Worm (Caenorhabditis elegans) whole organism, young adult: ENCODE results near the gene kbp-1.

Source experiments
- C06A6.2 ChIP-seq: fragments of 200-800 bp; sonication (Bioruptor generic); conservative IDR thresholded peaks from 2 replicates; pipeline ENCODE4 v1.3.6; 2022; ENCODE audit warnings: missing genetic modification characterization, missing compliant biosample characterization
- F39B2.1 ChIP-seq: fragments of 200-800 bp; sonication (Bioruptor generic); IDR thresholded peaks from 2 replicates; pipeline ENCODE4 v1.3.6; 2022; ENCODE audit warnings: missing genetic modification reagents, missing genetic modification characterization, missing compliant biosample characterization
- Y67H2A.10 ChIP-seq: fragments of 200-800 bp; sonication (Bioruptor generic); conservative IDR thresholded peaks from 2 replicates; pipeline ENCODE4 v1.3.6; 2022; ENCODE audit warnings: missing genetic modification reagents, missing genetic modification characterization, missing compliant biosample characterization
- atf-7 ChIP-seq: sonication (generic microtip); optimal IDR thresholded peaks from 2 replicates; lab custom pipeline; 2017; ENCODE audit warnings: mild to moderate bottlenecking, missing genetic modification characterization, missing compliant biosample characterization
- attf-5 ChIP-seq: fragments of 200-800 bp; sonication (Bioruptor generic); optimal IDR thresholded peaks from 2 replicates; lab custom pipeline; 2018; ENCODE audit warnings: mild to moderate bottlenecking, missing genetic modification characterization, missing compliant biosample characterization
- ccch-3 ChIP-seq: fragments of 200-800 bp; sonication (Bioruptor generic); optimal IDR thresholded peaks from 2 replicates; lab custom pipeline; 2018; ENCODE audit warnings: mild to moderate bottlenecking, missing genetic modification characterization, missing compliant biosample characterization
- cebp-1 ChIP-seq, 2 experiments: fragments of 200-800 bp in 1 of 2; sonication (Bioruptor generic) in 1 of 2; sonication (generic microtip) in 1 of 2; IDR thresholded peaks in 1 of 2; optimal IDR thresholded peaks in 1 of 2; 2 replicates each; pipeline versions ENCODE4 v1.3.6 to Lab custom; 2017 to 2022; ENCODE audit warnings: missing compliant biosample characterization in 2 of 2, missing genetic modification characterization in 2 of 2, mild to moderate bottlenecking in 1 of 2, missing genetic modification reagents in 1 of 2, moderate library complexity in 1 of 2
- ceh-40 ChIP-seq: fragments of 200-800 bp; sonication (Bioruptor generic); IDR thresholded peaks from 2 replicates; pipeline ENCODE4 v1.3.6; 2022; ENCODE audit warnings: missing genetic modification characterization, missing compliant biosample characterization
- ceh-79 ChIP-seq: sonication (generic microtip); optimal IDR thresholded peaks from 2 replicates; lab custom pipeline; 2017; ENCODE audit warnings: mild to moderate bottlenecking, missing genetic modification characterization, missing compliant biosample characterization
- die-1 ChIP-seq: sonication (generic microtip); optimal IDR thresholded peaks from 2 replicates; lab custom pipeline; 2016; ENCODE audit warnings: missing genotype, mild to moderate bottlenecking, missing genetic modification characterization, missing compliant biosample characterization
- dox-1 ChIP-seq: fragments of 200-800 bp; sonication (Bioruptor generic); IDR thresholded peaks from 2 replicates; pipeline ENCODE4 v1.3.6; 2022; ENCODE audit warnings: missing genetic modification reagents, missing genetic modification characterization, missing compliant biosample characterization
- dpl-1 ChIP-seq: fragments of 150-350 bp; optimal IDR thresholded peaks from 2 replicates; lab custom pipeline; 2014; ENCODE audit warnings: missing biosample characterization, missing genetic modification reagents, missing genetic modification characterization
- egl-44 ChIP-seq: fragments of 200-800 bp; sonication (Bioruptor generic); IDR thresholded peaks from 2 replicates; pipeline ENCODE4 v1.3.6; 2022; ENCODE audit warnings: missing genetic modification reagents, missing genetic modification characterization, missing compliant biosample characterization
- ekl-4 ChIP-seq: fragments of 200-800 bp; sonication (Bioruptor generic); IDR thresholded peaks from 2 replicates; pipeline ENCODE4 v1.3.6; 2022; ENCODE audit warnings: missing genetic modification reagents, missing genetic modification characterization, missing compliant biosample characterization
- ets-4 ChIP-seq: fragments of 200-800 bp; sonication (Bioruptor generic); optimal IDR thresholded peaks from 2 replicates; lab custom pipeline; 2018; ENCODE audit warnings: mild to moderate bottlenecking, missing genetic modification characterization, missing compliant biosample characterization
- hlh-26 ChIP-seq: fragments of 200-800 bp; sonication (Bioruptor generic); conservative IDR thresholded peaks from 2 replicates; pipeline ENCODE4 v1.3.6; 2022; ENCODE audit warnings: missing genetic modification reagents, missing genetic modification characterization, missing compliant biosample characterization
- hmg-1.2 ChIP-seq: fragments of 200-800 bp; sonication (Bioruptor generic); IDR thresholded peaks from 2 replicates; pipeline ENCODE4 v1.3.6; 2022; ENCODE audit warnings: missing genetic modification reagents, missing genetic modification characterization, missing compliant biosample characterization
- lin-40 ChIP-seq: sonication (generic microtip); optimal IDR thresholded peaks from 2 replicates; lab custom pipeline; 2016; ENCODE audit warnings: missing genetic modification characterization, mild to moderate bottlenecking, missing compliant biosample characterization, missing genotype, missing genetic modification reagents
- lsl-1 ChIP-seq: fragments of 200-800 bp; sonication (Bioruptor generic); optimal IDR thresholded peaks from 2 replicates; lab custom pipeline; 2018; ENCODE audit warnings: mild to moderate bottlenecking, missing genetic modification characterization, moderate library complexity, missing compliant biosample characterization
- lsy-27 ChIP-seq: sonication (generic microtip); optimal IDR thresholded peaks from 2 replicates; lab custom pipeline; 2017; ENCODE audit warnings: missing genetic modification characterization, mild to moderate bottlenecking, missing compliant biosample characterization, antibody characterized with exemption, missing genotype, borderline replicate concordance; ENCODE audit not compliant: insufficient read depth
- madf-3 ChIP-seq: fragments of 200-800 bp; sonication (Bioruptor generic); IDR thresholded peaks from 2 replicates; pipeline ENCODE4 v1.3.6; 2022; ENCODE audit warnings: missing genetic modification reagents, missing genetic modification characterization, missing compliant biosample characterization
- mcd-1 ChIP-seq: fragments of 200-800 bp; sonication (Bioruptor generic); IDR thresholded peaks from 2 replicates; pipeline ENCODE4 v1.3.6; 2022; ENCODE audit warnings: missing genetic modification reagents, missing genetic modification characterization, missing compliant biosample characterization
- mxl-1 ChIP-seq: sonication (generic microtip); optimal IDR thresholded peaks from 2 replicates; lab custom pipeline; 2016; ENCODE audit warnings: missing genetic modification characterization, missing compliant biosample characterization
- nfya-1 ChIP-seq: sonication (generic microtip); optimal IDR thresholded peaks from 2 replicates; lab custom pipeline; 2017; ENCODE audit warnings: antibody characterized with exemption, missing compliant biosample characterization, missing genetic modification characterization, borderline replicate concordance; ENCODE audit not compliant: insufficient read depth
- nhr-27 ChIP-seq: fragments of 200-800 bp; sonication (Bioruptor generic); optimal IDR thresholded peaks from 2 replicates; lab custom pipeline; 2018; ENCODE audit warnings: mild to moderate bottlenecking, missing genetic modification characterization, moderate library complexity, missing compliant biosample characterization
- nhr-80 ChIP-seq: sonication (generic microtip); optimal IDR thresholded peaks from 2 replicates; lab custom pipeline; 2016; ENCODE audit warnings: missing genetic modification characterization, missing compliant biosample characterization
- pha-4 ChIP-seq: fragments of 150-350 bp; sonication (generic microtip); optimal IDR thresholded peaks from 2 replicates; lab custom pipeline; 2014; ENCODE audit warnings: missing biosample characterization, missing genetic modification reagents, missing genetic modification characterization
- tlf-1 ChIP-seq: fragments of 200-800 bp; sonication (Bioruptor generic); optimal IDR thresholded peaks from 2 replicates; lab custom pipeline; 2018; ENCODE audit warnings: mild to moderate bottlenecking, missing genetic modification characterization, missing compliant biosample characterization
- ztf-18 ChIP-seq: sonication (generic microtip); optimal IDR thresholded peaks from 2 replicates; lab custom pipeline; 2016; ENCODE audit warnings: missing genotype, mild to moderate bottlenecking, missing genetic modification characterization, missing compliant biosample characterization

Gene kbp-1

ce11 chrIII:6850255-6850654 is 19.2 kb upstream of the kbp-1 start, which contains the start of gene srv-1 (continued):
- TF ChIP-seq hmg-1.2 (0 out of 2 replicates have a peak, but pooled peaks have one; percentile 16), ceh-40 (GFP tag; lab: Robert Waterston, UW) (no peak), tlf-1 (GFP tag; lab: Kevin White, UChicago) (peak; percentile 49), egl-44 (GFP tag; lab: Robert Waterston, UW) (0 out of 2 replicates have a peak, but pooled peaks have one; percentile 22), dox-1 (GFP tag; lab: Robert Waterston, UW) (peak; percentile 27; the same call in 1 of the 2 replicates)
- TF ChIP-seq, all 124 proteins: peak for 19

ce11 chrIII:6856709-6857108 is 12.7 kb upstream of the kbp-1 start, which contains the start of gene zak-1:
Gene zak-1 (minus strand): TSS chrIII:6856809.
- no peak for TF ChIP-seq die-1 (tag; lab: Kevin White, UChicago)
- no peak for TF ChIP-seq mcd-1
- no peak for TF ChIP-seq atf-7 (tag; lab: Kevin White, UChicago)
- no peak for TF ChIP-seq pha-4 (tag; lab: Kevin White, UChicago)
- TF ChIP-seq lsl-1 (GFP tag; lab: Kevin White, UChicago): no peak
- TF ChIP-seq Y67H2A.10 (GFP tag; lab: Robert Waterston, UW): no peak
- TF ChIP-seq, all 124 proteins: peak for 0

DNA sequence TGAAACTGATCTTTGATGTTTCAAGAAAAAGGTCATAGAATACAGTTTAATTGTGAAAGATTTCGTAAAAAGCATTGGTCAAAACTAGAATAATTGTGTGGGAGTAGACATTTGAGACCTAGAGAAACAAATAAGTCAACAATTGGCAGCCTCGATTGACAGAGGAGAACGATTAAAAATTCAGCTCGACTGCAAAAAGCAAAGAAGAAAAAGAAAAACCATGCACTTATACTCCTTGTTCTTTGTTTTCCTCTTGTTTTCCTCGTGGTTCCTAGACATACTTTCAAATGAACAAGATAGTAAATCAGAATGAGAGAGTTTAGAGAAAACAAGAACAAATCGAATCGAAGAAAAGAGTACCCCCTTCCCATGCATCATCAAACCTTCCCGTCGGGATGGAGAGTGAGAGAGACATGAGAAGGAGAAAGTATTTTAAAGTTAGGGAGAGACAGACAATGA is 12.0 kb upstream of the kbp-1 start:
- TF ChIP-seq ccch-3 (GFP tag; lab: Kevin White, UChicago) (no peak), attf-5 (GFP tag; lab: Kevin White, UChicago) (peak; percentile 64), mxl-1 (tag; lab: Kevin White, UChicago) (no peak), ekl-4 (GFP tag; lab: Robert Waterston, UW) (no peak), hmg-1.2 (peak; percentile 14; the same call in 1 of the 2 replicates), ets-4 (GFP tag; lab: Kevin White, UChicago) (no peak), lsy-27 (tag; lab: Kevin White, UChicago) (no peak), nfya-1 (tag; lab: Kevin White, UChicago) (no peak), atf-7 (tag; lab: Kevin White, UChicago) (peak; percentile 21), F39B2.1 (GFP tag; lab: Robert Waterston, UW) (no peak), lin-40 (peak; percentile 25), nhr-80 (tag; lab: Kevin White, UChicago) (peak; percentile 94), nhr-27 (no peak), ceh-79 (tag; lab: Kevin White, UChicago) (no peak), cebp-1 (GFP tag; IDR thresholded peaks at IDR 0.05; lab: Robert Waterston, UW) (peak; percentile 53; the same call in 1 of the 2 replicates), cebp-1 (tag; optimal IDR thresholded peaks at IDR 0.05; lab: Kevin White, UChicago) (peak; percentile 80), pha-4 (tag; lab: Kevin White, UChicago) (peak; percentile 86), madf-3 (GFP tag; lab: Robert Waterston, UW) (no peak)

DNA sequence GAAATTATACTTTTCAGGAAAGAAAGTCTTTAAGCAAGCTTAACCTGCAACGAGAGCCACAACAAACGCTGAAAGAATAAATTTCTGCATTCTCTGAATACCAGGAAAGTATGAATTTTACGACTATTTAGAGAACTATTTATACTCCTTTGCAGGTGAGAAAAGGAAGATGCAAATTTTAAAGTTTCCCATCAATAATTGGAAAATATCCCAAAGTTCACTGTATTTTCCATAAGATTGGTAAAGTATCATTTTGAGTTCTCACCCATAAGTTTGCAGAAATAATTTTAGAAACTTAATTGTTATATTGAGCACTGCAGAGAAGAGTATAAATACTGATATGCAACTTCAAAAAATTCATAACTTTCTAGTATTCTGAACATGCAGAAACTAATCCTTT is 10.0 kb upstream of the kbp-1 start, which contains the start of gene clec-158:
Gene clec-158 (minus strand): TSS at position 101 of the 400 bp plus-strand sequence.
- no peak for TF ChIP-seq tlf-1 (GFP tag; lab: Kevin White, UChicago)
- TF ChIP-seq lin-40: no peak
- no peak for TF ChIP-seq lsl-1 (GFP tag; lab: Kevin White, UChicago)

ce11 chrIII:6863901-6864300 is 5.5 kb upstream of the kbp-1 start, which contains the start of gene sma-3:
Gene sma-3 (minus strand): TSS chrIII:6863968.
- TF ChIP-seq nhr-80 (tag; lab: Kevin White, UChicago) (peak; percentile 72), C06A6.2 (no peak), ztf-18 (tag; lab: Kevin White, UChicago) (no peak), dpl-1 (GFP tag; lab: Kevin White, UChicago) (no peak), hlh-26 (GFP tag; lab: Robert Waterston, UW) (no peak)
